Worm (Caenorhabditis elegans) whole organism, late embryonic: ENCODE measurements around the gene tyra-3.

Experiments used
- C38D4.7 ChIP-seq: fragments of 200-800 bp; sonication (Bioruptor generic); optimal IDR thresholded peaks from 2 replicates; lab custom pipeline; 2018; ENCODE audit warnings: mild to moderate bottlenecking, missing genetic modification characterization, moderate library complexity, missing compliant biosample characterization
- F13H6.1 ChIP-seq: sonication (generic microtip); optimal IDR thresholded peaks from 2 replicates; lab custom pipeline; 2016; ENCODE audit warnings: missing genetic modification characterization, missing compliant biosample characterization
- K02D7.2 ChIP-seq: sonication (generic microtip); optimal IDR thresholded peaks from 2 replicates; lab custom pipeline; 2017; ENCODE audit warnings: mild to moderate bottlenecking, missing genetic modification characterization, missing compliant biosample characterization
- T23F11.4 ChIP-seq: fragments of 200-800 bp; sonication (Bioruptor generic); optimal IDR thresholded peaks from 2 replicates; lab custom pipeline; 2018; ENCODE audit warnings: mild to moderate bottlenecking, missing genetic modification characterization, missing compliant biosample characterization
- Y22D7AL.16 ChIP-seq: sonication (generic microtip); optimal IDR thresholded peaks from 2 replicates; lab custom pipeline; 2016; ENCODE audit warnings: missing genetic modification characterization, missing compliant biosample characterization
- ceh-14 ChIP-seq: sonication (generic microtip); optimal IDR thresholded peaks from 2 replicates; lab custom pipeline; 2016; ENCODE audit warnings: missing genotype, missing genetic modification characterization, missing compliant biosample characterization
- ceh-2 ChIP-seq: sonication (generic microtip); optimal IDR thresholded peaks from 2 replicates; lab custom pipeline; 2016; ENCODE audit warnings: missing genotype, missing genetic modification characterization, missing compliant biosample characterization
- ceh-22 ChIP-seq: sonication (generic microtip); optimal IDR thresholded peaks from 2 replicates; lab custom pipeline; 2017; ENCODE audit warnings: missing biosample characterization, missing genetic modification characterization
- ceh-30 ChIP-seq: fragments of 150-350 bp; optimal IDR thresholded peaks from 2 replicates; lab custom pipeline; 2014; ENCODE audit warnings: missing biosample characterization, missing genetic modification characterization
- ceh-31 ChIP-seq: sonication (generic microtip); optimal IDR thresholded peaks from 2 replicates; lab custom pipeline; 2016; ENCODE audit warnings: missing genetic modification characterization, missing compliant biosample characterization
- ceh-34 ChIP-seq: sonication (generic microtip); optimal IDR thresholded peaks from 2 replicates; lab custom pipeline; 2016; ENCODE audit warnings: mild to moderate bottlenecking, missing genetic modification characterization, missing compliant biosample characterization
- ceh-45 ChIP-seq: fragments of 200-800 bp; sonication (Bioruptor generic); IDR thresholded peaks from 2 replicates; pipeline ENCODE4 v1.3.6; 2022; ENCODE audit warnings: missing genetic modification reagents, missing genetic modification characterization, missing compliant biosample characterization
- dmd-4 ChIP-seq: sonication (generic microtip); optimal IDR thresholded peaks from 2 replicates; lab custom pipeline; 2016; ENCODE audit warnings: borderline replicate concordance, missing genetic modification characterization, missing compliant biosample characterization
- elt-2 ChIP-seq: sonication (generic microtip); optimal IDR thresholded peaks from 2 replicates; lab custom pipeline; 2016; ENCODE audit warnings: missing genetic modification reagents, missing genetic modification characterization, missing compliant biosample characterization
- elt-4 ChIP-seq: sonication (generic microtip); optimal IDR thresholded peaks from 2 replicates; lab custom pipeline; 2016; ENCODE audit warnings: missing genetic modification characterization, missing compliant biosample characterization
- ets-4 ChIP-seq: sonication (generic microtip); optimal IDR thresholded peaks from 2 replicates; lab custom pipeline; 2016; ENCODE audit warnings: missing genetic modification characterization, missing compliant biosample characterization
- fkh-6 ChIP-seq: sonication (generic microtip); optimal IDR thresholded peaks from 2 replicates; lab custom pipeline; 2016; ENCODE audit warnings: missing genetic modification characterization, missing compliant biosample characterization
- gmeb-2 ChIP-seq: sonication (generic microtip); optimal IDR thresholded peaks from 2 replicates; lab custom pipeline; 2016; ENCODE audit warnings: missing genetic modification characterization, inconsistent platforms, missing compliant biosample characterization
- hlh-15 ChIP-seq: sonication (generic microtip); optimal IDR thresholded peaks from 2 replicates; lab custom pipeline; 2016; ENCODE audit warnings: missing genetic modification characterization, missing compliant biosample characterization
- hlh-30 ChIP-seq: sonication (generic microtip); optimal IDR thresholded peaks from 2 replicates; lab custom pipeline; 2017; ENCODE audit warnings: antibody characterized with exemption, missing genetic modification characterization, missing compliant biosample characterization; ENCODE audit not compliant: insufficient read depth
- hlh-6 ChIP-seq: sonication (generic microtip); optimal IDR thresholded peaks from 2 replicates; lab custom pipeline; 2016; ENCODE audit warnings: missing genotype, missing genetic modification characterization, missing compliant biosample characterization
- lin-11 ChIP-seq: fragments of 200-800 bp; sonication (Bioruptor generic); optimal IDR thresholded peaks from 2 replicates; lab custom pipeline; 2018; ENCODE audit warnings: mild to moderate bottlenecking, missing genetic modification characterization, missing compliant biosample characterization
- madf-2 ChIP-seq: sonication (generic microtip); optimal IDR thresholded peaks from 2 replicates; lab custom pipeline; 2017; ENCODE audit warnings: missing genetic modification characterization, missing compliant biosample characterization
- mec-3 ChIP-seq: sonication (generic microtip); optimal IDR thresholded peaks from 2 replicates; lab custom pipeline; 2016; ENCODE audit warnings: borderline replicate concordance, missing genetic modification characterization, missing compliant biosample characterization
- nfya-1 ChIP-seq: sonication (generic microtip); optimal IDR thresholded peaks from 2 replicates; lab custom pipeline; 2017; ENCODE audit warnings: missing genetic modification characterization, mild to moderate bottlenecking, missing compliant biosample characterization, antibody characterized with exemption, moderate library complexity
- npax-4 ChIP-seq: sonication (generic microtip); optimal IDR thresholded peaks from 2 replicates; lab custom pipeline; 2016; ENCODE audit warnings: missing genetic modification characterization, missing compliant biosample characterization
- odd-2 ChIP-seq: sonication (generic microtip); optimal IDR thresholded peaks from 2 replicates; lab custom pipeline; 2017; ENCODE audit warnings: antibody characterized with exemption, mild to moderate bottlenecking, missing genetic modification characterization, missing compliant biosample characterization
- pat-9 ChIP-seq: fragments of 200-800 bp; sonication (Bioruptor generic); optimal IDR thresholded peaks from 2 replicates; lab custom pipeline; 2018; ENCODE audit warnings: mild to moderate bottlenecking, missing genetic modification characterization, moderate library complexity, missing compliant biosample characterization
- pha-4 ChIP-seq: fragments of 150-350 bp; optimal IDR thresholded peaks from 2 replicates; lab custom pipeline; 2018; ENCODE audit warnings: missing biosample characterization, missing genetic modification reagents, missing genetic modification characterization
- pros-1 ChIP-seq: fragments of 150-350 bp; optimal IDR thresholded peaks from 2 replicates; lab custom pipeline; 2014; ENCODE audit warnings: missing biosample characterization, missing genetic modification reagents, missing genetic modification characterization
- ref-2 ChIP-seq: sonication (generic microtip); optimal IDR thresholded peaks from 2 replicates; lab custom pipeline; 2016; ENCODE audit warnings: missing genetic modification characterization, missing compliant biosample characterization
- rnt-1 ChIP-seq: sonication (generic microtip); optimal IDR thresholded peaks from 2 replicates; lab custom pipeline; 2016; ENCODE audit warnings: missing genetic modification characterization, missing compliant biosample characterization
- sdc-2 ChIP-seq: sonication (generic microtip); optimal IDR thresholded peaks from 2 replicates; lab custom pipeline; 2016; ENCODE audit warnings: missing genotype, missing genetic modification characterization, missing compliant biosample characterization
- syd-9 ChIP-seq: sonication (generic microtip); optimal IDR thresholded peaks from 2 replicates; lab custom pipeline; 2016; ENCODE audit warnings: mild to moderate bottlenecking, missing genetic modification characterization, moderate library complexity, missing compliant biosample characterization
- unc-3 ChIP-seq, 2 experiments: fragments of 200-800 bp in 1 of 2; sonication (Bioruptor generic) in 1 of 2; sonication (generic microtip) in 1 of 2; conservative IDR thresholded peaks in 1 of 2; optimal IDR thresholded peaks in 1 of 2; 2 replicates each; pipeline versions ENCODE4 v1.3.6 to Lab custom; 2016 to 2022; ENCODE audit warnings: missing compliant biosample characterization in 2 of 2, missing genetic modification characterization in 2 of 2, missing genetic modification reagents in 1 of 2
- unc-42 ChIP-seq: sonication (generic microtip); optimal IDR thresholded peaks from 2 replicates; lab custom pipeline; 2016; ENCODE audit warnings: missing genotype, missing genetic modification characterization, missing compliant biosample characterization
- unc-55 ChIP-seq: sonication (generic microtip); optimal IDR thresholded peaks from 2 replicates; lab custom pipeline; 2017; ENCODE audit warnings: missing biosample characterization, missing genetic modification reagents, missing genetic modification characterization
- ztf-16 ChIP-seq: sonication (generic microtip); optimal IDR thresholded peaks from 2 replicates; lab custom pipeline; 2017; ENCODE audit warnings: missing genetic modification characterization, missing compliant biosample characterization

Gene tyra-3

ce11 chrX:4974486-4974885, 26.6 kb downstream of the tyra-3 start:
- TF ChIP-seq ztf-16 (tag; lab: Kevin White, UChicago) (no peak), K02D7.2 (tag; lab: Kevin White, UChicago) (no peak), pha-4 (tag; lab: Kevin White, UChicago) (no peak), hlh-30 (tag; lab: Kevin White, UChicago) (no peak), npax-4 (tag; lab: Kevin White, UChicago) (no peak), ceh-34 (tag; lab: Kevin White, UChicago) (no peak), gmeb-2 (tag; lab: Kevin White, UChicago) (no peak), rnt-1 (tag; lab: Kevin White, UChicago) (no peak), F13H6.1 (tag; lab: Kevin White, UChicago) (no peak), ceh-31 (no peak), ceh-22 (tag; lab: Kevin White, UChicago) (no peak), ceh-2 (tag; lab: Kevin White, UChicago) (no peak), pros-1 (tag; lab: Kevin White, UChicago) (no peak), ref-2 (tag; lab: Kevin White, UChicago) (no peak)

ce11 chrX:4976530-4976929, 28.7 kb downstream of the tyra-3 start, which contains the start of gene lfi-1:
TSS of gene lfi-1 (plus strand) at chrX:4976830.
- TF ChIP-seq unc-55 (GFP tag; lab: Kevin White, UChicago) = no peak

- no peak for TF ChIP-seq elt-2 (tag; lab: Kevin White, UChicago)
- no peak for TF ChIP-seq syd-9 (tag; lab: Kevin White, UChicago)
- TF ChIP-seq sdc-2 (tag; lab: Kevin White, UChicago) = peak; percentile 75
- TF ChIP-seq unc-42 (tag; lab: Kevin White, UChicago) = peak; percentile 48
These were observed 30.3 kb downstream of the tyra-3 start for ce11 chrX:4978103-4978502.

ce11 chrX:4979060-4979459, 31.2 kb downstream of the tyra-3 start:
- TF ChIP-seq ceh-14 (tag; lab: Kevin White, UChicago) (no peak), Y22D7AL.16 (no peak), unc-42 (tag; lab: Kevin White, UChicago) (no peak), ref-2 (tag; lab: Kevin White, UChicago) (no peak), hlh-6 (tag; lab: Kevin White, UChicago) (no peak), elt-2 (tag; lab: Kevin White, UChicago) (no peak), ceh-30 (tag; lab: Kevin White, UChicago) (no peak), unc-55 (GFP tag; lab: Kevin White, UChicago) (no peak), ceh-34 (tag; lab: Kevin White, UChicago) (no peak), lin-11 (tag; lab: Kevin White, UChicago) (no peak), T23F11.4 (GFP tag; lab: Kevin White, UChicago) (no peak), pros-1 (tag; lab: Kevin White, UChicago) (no peak), nfya-1 (no peak), madf-2 (no peak)

ce11 chrX:4981059-4981458, 33.2 kb downstream of the tyra-3 start:
- TF ChIP-seq C38D4.7 (GFP tag; lab: Kevin White, UChicago) (no peak), dmd-4 (tag; lab: Kevin White, UChicago) (no peak), ceh-31 (no peak), fkh-6 (tag; lab: Kevin White, UChicago) (no peak), ets-4 (tag; lab: Kevin White, UChicago) (no peak), pat-9 (tag; lab: Kevin White, UChicago) (no peak), ztf-16 (tag; lab: Kevin White, UChicago) (no peak), madf-2 (no peak), unc-3 (GFP tag; conservative IDR thresholded peaks at IDR 0.05; lab: Robert Waterston, UW) (no peak), unc-3 (tag; optimal IDR thresholded peaks at IDR 0.05; lab: Kevin White, UChicago) (no peak), odd-2 (tag; lab: Kevin White, UChicago) (no peak), gmeb-2 (tag; lab: Kevin White, UChicago) (no peak), ceh-2 (tag; lab: Kevin White, UChicago) (no peak), mec-3 (tag; lab: Kevin White, UChicago) (no peak), hlh-15 (tag; lab: Kevin White, UChicago) (no peak), elt-4 (tag; lab: Kevin White, UChicago) (no peak), ceh-14 (tag; lab: Kevin White, UChicago) (no peak), ceh-45 (GFP tag; lab: Robert Waterston, UW) (no peak)
